Fruit fly (Drosophila melanogaster): ENCODE measurements around the gene Mst36Fa.

Gene Mst36Fa

dm6 chr2L:18702721-18703488, 26.1 kb upstream of the Mst36Fa start, which contains the start of the genes CG10376 and CG10343 (continued):
- TF ChIP-seq CG7786 (GFP tag; optimal IDR thresholded peaks at IDR 0.05), result peak; percentile 29
- no peak for TF ChIP-seq luna (GFP tag; optimal IDR thresholded peaks at IDR 0.05)
- TF ChIP-seq CG17186 (GFP tag; optimal IDR thresholded peaks at IDR 0.05), result peak; percentile 37
- 0 out of 2 replicates have a peak, but pooled peaks have one; percentile 41 for TF ChIP-seq sim (GFP tag; IDR thresholded peaks at IDR 0.05)
- TF ChIP-seq CG7963 (GFP tag; IDR thresholded peaks at IDR 0.05; ENCODE audit: partially characterized antibody), result peak; percentile 67
- no peak for TF ChIP-seq ham (GFP tag; IDR thresholded peaks at IDR 0.05)
- TF ChIP-seq gcm2 (GFP tag; optimal IDR thresholded peaks at IDR 0.05), result no peak
- peak; percentile 83; the same call in 1 of the 2 replicates for TF ChIP-seq ranshi (GFP tag; IDR thresholded peaks at IDR 0.05)
- TF ChIP-seq dan (GFP tag; IDR thresholded peaks at IDR 0.05), result 0 out of 2 replicates have a peak, but pooled peaks have one; percentile 19
- peak; percentile 86 for TF ChIP-seq ind (GFP tag; optimal IDR thresholded peaks at IDR 0.05)
- TF ChIP-seq z (GFP tag; IDR thresholded peaks at IDR 0.05), result no peak
- TF ChIP-seq Scr (GFP tag; IDR thresholded peaks at IDR 0.05; ENCODE audit: partially characterized antibody), result 0 out of 2 replicates have a peak, but pooled peaks have one; percentile 16
- peak; percentile 86 for TF ChIP-seq Sox100B (GFP tag; optimal IDR thresholded peaks at IDR 0.05)
- TF ChIP-seq pan (optimal IDR thresholded peaks at IDR 0.05), result no peak
- peak in 1 of 2 experiments; percentile 83 for TF ChIP-seq pan (GFP tag; optimal IDR thresholded peaks at IDR 0.05 in 1 of 2, IDR thresholded peaks at IDR 0.05 in 1 of 2)
- TF ChIP-seq CG2889 (GFP tag; IDR thresholded peaks at IDR 0.05), result peak; percentile 73; the same call in 2 of the 3 replicates
- TF ChIP-seq CG13123 (GFP tag; optimal IDR thresholded peaks at IDR 0.05), result peak; percentile 55
- no peak for TF ChIP-seq CG3163 (GFP tag; optimal IDR thresholded peaks at IDR 0.05)
- TF ChIP-seq Drgx (GFP tag; IDR thresholded peaks at IDR 0.05), result peak; percentile 76; the same call in 1 of the 2 replicates
- TF ChIP-seq CG12744 (GFP tag; optimal IDR thresholded peaks at IDR 0.05), result no peak
- peak; percentile 15 for TF ChIP-seq Kr (GFP tag; optimal IDR thresholded peaks at IDR 0.05)
- TF ChIP-seq br (optimal IDR thresholded peaks at IDR 0.05), result no peak
- peak; percentile 38 for TF ChIP-seq CG13624 (GFP tag; optimal IDR thresholded peaks at IDR 0.05)
- peak; percentile 72 for TF ChIP-seq Vsx1 (GFP tag; optimal IDR thresholded peaks at IDR 0.05)
- TF ChIP-seq CG1529 (GFP tag; optimal IDR thresholded peaks at IDR 0.05), result peak; percentile 62
- TF ChIP-seq CG43689 (GFP tag; IDR thresholded peaks at IDR 0.05), result peak; percentile 54; the same call in 1 of the 2 replicates
- no peak for TF ChIP-seq CG16813 (GFP tag; IDR thresholded peaks at IDR 0.05; ENCODE audit: partially characterized antibody)
- no peak; the same call in 1 of the 2 replicates for TF ChIP-seq CG42726 (GFP tag; IDR thresholded peaks at IDR 0.05; ENCODE audit: partially characterized antibody)
- TF ChIP-seq CG17912 (GFP tag; optimal IDR thresholded peaks at IDR 0.05), result peak; percentile 64
- TF ChIP-seq nom (GFP tag; optimal IDR thresholded peaks at IDR 0.05), result peak; percentile 58
- TF ChIP-seq CG1647 (GFP tag; optimal IDR thresholded peaks at IDR 0.05), result peak; percentile 7
- TF ChIP-seq CG4730 (GFP tag; IDR thresholded peaks at IDR 0.05), result peak; percentile 81
- peak; percentile 11 for TF ChIP-seq CG6813 (GFP tag; optimal IDR thresholded peaks at IDR 0.05)
- peak; percentile 28 to 71 for TF ChIP-seq Pdp1 (GFP tag; optimal IDR thresholded peaks at IDR 0.05)
- TF ChIP-seq CG13775 (GFP tag; optimal IDR thresholded peaks at IDR 0.05), result peak; percentile 91
- peak; percentile 50 for TF ChIP-seq CG6254 (GFP tag; optimal IDR thresholded peaks at IDR 0.05)
- peak; percentile 45; the same call in 1 of the 2 replicates for TF ChIP-seq E2f2 (GFP tag; IDR thresholded peaks at IDR 0.05)
- peak; percentile 22 for TF ChIP-seq jumu (GFP tag; optimal IDR thresholded peaks at IDR 0.05)
- TF ChIP-seq Sin3A (optimal IDR thresholded peaks at IDR 0.05), result peak; percentile 68
- peak; percentile 51 for TF ChIP-seq Atf3 (GFP tag; optimal IDR thresholded peaks at IDR 0.05)
- TF ChIP-seq Ssrp (tag; optimal IDR thresholded peaks at IDR 0.05), result peak; percentile 95
- no peak for TF ChIP-seq abd-A (tag; optimal IDR thresholded peaks at IDR 0.05)
- TF ChIP-seq CG10209 (GFP tag; optimal IDR thresholded peaks at IDR 0.05), result peak; percentile 91
- peak; percentile 85; the same call in 1 of the 2 replicates for TF ChIP-seq klu (GFP tag; IDR thresholded peaks at IDR 0.05)
- TF ChIP-seq CG12219 (GFP tag; optimal IDR thresholded peaks at IDR 0.05), result peak; percentile 4
- TF ChIP-seq CG7357 (GFP tag; IDR thresholded peaks at IDR 0.05), result peak; percentile 99
- peak; percentile 57 for TF ChIP-seq Ravus (GFP tag; IDR thresholded peaks at IDR 0.05)
- peak; percentile 67; the same call in 2 of the 3 replicates for TF ChIP-seq HLH4C (GFP tag; IDR thresholded peaks at IDR 0.05; ENCODE audit: partially characterized antibody)
- peak; percentile 12 for TF ChIP-seq Bdp1 (GFP tag; optimal IDR thresholded peaks at IDR 0.05)

All from whole organism, embryonic.